Fruit fly (Drosophila melanogaster) whole organism, embryonic: ENCODE data around the gene LSm3.

Experiments
- B-H1 ChIP-seq: fragments of 200-800 bp; sonication (Bioruptor generic); IDR thresholded peaks from 3 replicates; pipeline ENCODE4 v1.3.6; 2022; ENCODE audit warnings: missing biosample characterization, missing genetic modification characterization
- CG10209 ChIP-seq: fragments of 200-800 bp; sonication (Bioruptor generic); optimal IDR thresholded peaks from 3 replicates; lab custom pipeline; 2017; ENCODE audit warnings: missing biosample characterization, mild to moderate bottlenecking, missing genetic modification characterization, missing genetic modification reagents
- CG1024 ChIP-seq: fragments of 200-800 bp; sonication (Bioruptor generic); IDR thresholded peaks from 2 replicates; pipeline ENCODE4 v1.3.6; 2022; ENCODE audit warnings: missing biosample characterization, missing genetic modification characterization
- CG10462 ChIP-seq: fragments of 200-800 bp; sonication (Bioruptor generic); optimal IDR thresholded peaks from 2 replicates; lab custom pipeline; 2016; ENCODE audit warnings: missing biosample characterization, missing genetic modification characterization
- CG10959 ChIP-seq: fragments of 200-800 bp; sonication (Bioruptor generic); IDR thresholded peaks from 2 replicates; pipeline ENCODE4 v1.3.6; 2022; ENCODE audit warnings: missing biosample characterization, missing genetic modification characterization
- CG12104 ChIP-seq: fragments of 200-800 bp; sonication (Bioruptor generic); optimal IDR thresholded peaks from 3 replicates; lab custom pipeline; 2016; ENCODE audit warnings: missing biosample characterization, missing genetic modification characterization
- CG15696 ChIP-seq: fragments of 200-800 bp; sonication (Bioruptor generic); optimal IDR thresholded peaks from 2 replicates; lab custom pipeline; 2019; ENCODE audit warnings: missing biosample characterization, mild to moderate bottlenecking, missing genetic modification characterization, moderate library complexity
- CG18599 ChIP-seq: fragments of 200-800 bp; sonication (Bioruptor generic); optimal IDR thresholded peaks from 3 replicates; lab custom pipeline; 2017; ENCODE audit warnings: missing biosample characterization, missing genetic modification characterization, mild to moderate bottlenecking, moderate library complexity, missing genetic modification reagents
- CG2678 ChIP-seq: fragments of 200-800 bp; sonication (Bioruptor generic); optimal IDR thresholded peaks from 3 replicates; lab custom pipeline; 2019; ENCODE audit warnings: missing biosample characterization, mild to moderate bottlenecking, missing genetic modification characterization, moderate library complexity
- CG30020 ChIP-seq: fragments of 200-800 bp; optimal IDR thresholded peaks from 2 replicates; lab custom pipeline; 2019; ENCODE audit warnings: missing biosample characterization, mild to moderate bottlenecking, missing genetic modification characterization, moderate library complexity
- CG34224 ChIP-seq: fragments of 200-800 bp; sonication (Bioruptor generic); IDR thresholded peaks from 3 replicates; pipeline ENCODE4 v1.3.6; 2022; ENCODE audit warnings: missing biosample characterization, missing genetic modification characterization; ENCODE audit not compliant: partially characterized antibody
- CG4424 ChIP-seq: fragments of 200-800 bp; sonication (Bioruptor generic); optimal IDR thresholded peaks from 3 replicates; lab custom pipeline; 2016; ENCODE audit warnings: missing biosample characterization, missing genetic modification characterization
- CG4854 ChIP-seq: fragments of 200-800 bp; sonication (Bioruptor generic); optimal IDR thresholded peaks from 2 replicates; lab custom pipeline; 2016; ENCODE audit warnings: missing biosample characterization, missing genetic modification characterization, inconsistent platforms
- CG6175 ChIP-seq: fragments of 200-800 bp; sonication (Bioruptor generic); IDR thresholded peaks from 3 replicates; pipeline ENCODE4 v1.3.6; 2022; ENCODE audit warnings: missing biosample characterization, missing genetic modification characterization
- CG6765 ChIP-seq: fragments of 200-800 bp; sonication (Bioruptor generic); optimal IDR thresholded peaks from 3 replicates; lab custom pipeline; 2017; ENCODE audit warnings: missing biosample characterization, mild to moderate bottlenecking, missing genetic modification characterization
- CG7357 ChIP-seq: fragments of 200-800 bp; sonication (Bioruptor generic); IDR thresholded peaks from 3 replicates; pipeline ENCODE4 v1.3.6; 2022; ENCODE audit warnings: missing biosample characterization, missing genetic modification characterization
- CG8281 ChIP-seq: fragments of 200-800 bp; sonication (Bioruptor generic); optimal IDR thresholded peaks from 2 replicates; lab custom pipeline; 2018; ENCODE audit warnings: missing biosample characterization, mild to moderate bottlenecking, missing genetic modification characterization, moderate library complexity
- CG9609 ChIP-seq: fragments of 200-800 bp; sonication (Bioruptor generic); optimal IDR thresholded peaks from 3 replicates; lab custom pipeline; 2016; ENCODE audit warnings: missing biosample characterization, missing genetic modification characterization
- CHES-1-like ChIP-seq: fragments of 200-800 bp; sonication (Bioruptor generic); optimal IDR thresholded peaks from 2 replicates; lab custom pipeline; 2016; ENCODE audit warnings: missing biosample characterization, missing genetic modification characterization
- Chrac-16 ChIP-seq: fragments of 200-800 bp; sonication (Bioruptor generic); optimal IDR thresholded peaks from 3 replicates; lab custom pipeline; 2016; ENCODE audit warnings: missing biosample characterization, missing genetic modification characterization
- Doc3 ChIP-seq: fragments of 200-800 bp; sonication (Bioruptor generic); IDR thresholded peaks from 3 replicates; pipeline ENCODE4 v1.3.6; 2022; ENCODE audit warnings: missing biosample characterization, missing genetic modification characterization; ENCODE audit not compliant: partially characterized antibody
- Fer1 ChIP-seq: fragments of 200-800 bp; sonication (Bioruptor generic); optimal IDR thresholded peaks from 2 replicates; lab custom pipeline; 2017; ENCODE audit warnings: missing biosample characterization, mild to moderate bottlenecking, missing genetic modification characterization
- H15 ChIP-seq: fragments of 200-800 bp; sonication (Bioruptor generic); IDR thresholded peaks from 3 replicates; pipeline ENCODE4 v1.3.6; 2022; ENCODE audit warnings: missing biosample characterization, missing genetic modification characterization
- Hr39 ChIP-seq: fragments of >200 bp; optimal IDR thresholded peaks from 2 replicates; lab custom pipeline; 2017
- Hr78 ChIP-seq, 2 experiments: fragments of 200-800 bp in 1 of 2; fragments of >200 bp in 1 of 2; sonication (Bioruptor generic) in 1 of 2; optimal IDR thresholded peaks; 2 replicates each; lab custom pipeline; 2017 to 2019; ENCODE audit warnings: missing biosample characterization in 2 of 2, missing genetic modification characterization in 2 of 2, mild to moderate bottlenecking in 1 of 2, moderate library complexity in 1 of 2
- Jarid2 ChIP-seq: fragments of 200-800 bp; sonication (Bioruptor generic); optimal IDR thresholded peaks from 3 replicates; lab custom pipeline; 2017; ENCODE audit warnings: mild to moderate bottlenecking, missing biosample characterization, missing genetic modification reagents, missing genetic modification characterization
- Med ChIP-seq: fragments of 200-800 bp; sonication (Bioruptor generic); peaks from one replicate; lab custom pipeline; 2016; ENCODE audit warnings: missing biosample characterization, missing genetic modification characterization, mild to moderate bottlenecking, inconsistent platforms, moderate library complexity
- Nf-YC ChIP-seq: fragments of 200-800 bp; optimal IDR thresholded peaks from 3 replicates; lab custom pipeline; 2019; ENCODE audit warnings: missing biosample characterization, mild to moderate bottlenecking, missing genetic modification characterization, moderate library complexity
- Poxn ChIP-seq: fragments of 200-800 bp; sonication (Bioruptor generic); IDR thresholded peaks from 2 replicates; pipeline ENCODE4 v1.3.6; 2022; ENCODE audit warnings: missing biosample characterization, missing genetic modification characterization
- Rx ChIP-seq: fragments of 200-800 bp; sonication (Bioruptor generic); IDR thresholded peaks from 2 replicates; pipeline ENCODE4 v1.3.6; 2022; ENCODE audit warnings: missing biosample characterization, missing genetic modification characterization
- Sox100B ChIP-seq: fragments of 200-800 bp; sonication (Bioruptor generic); optimal IDR thresholded peaks from 3 replicates; lab custom pipeline; 2018; ENCODE audit warnings: missing biosample characterization, mild to moderate bottlenecking, missing genetic modification characterization
- Sry-δ ChIP-seq: fragments of 200-800 bp; sonication (Bioruptor generic); optimal IDR thresholded peaks from 2 replicates; lab custom pipeline; 2016; ENCODE audit warnings: missing biosample characterization, missing genetic modification characterization
- Ssrp ChIP-seq: fragments of 200-800 bp; sonication (Bioruptor generic); optimal IDR thresholded peaks from 2 replicates; lab custom pipeline; 2018; ENCODE audit warnings: missing biosample characterization, mild to moderate bottlenecking, missing genetic modification characterization, moderate library complexity
- ab ChIP-seq: fragments of 200-800 bp; sonication (Bioruptor generic); optimal IDR thresholded peaks from 2 replicates; lab custom pipeline; 2016; ENCODE audit warnings: missing biosample characterization, missing genetic modification characterization
- cad ChIP-seq: fragments of >200 bp; optimal IDR thresholded peaks from 2 replicates; lab custom pipeline; 2017; ENCODE audit warnings: missing biosample characterization, missing genetic modification characterization
- chif ChIP-seq, 2 experiments: fragments of 200-800 bp; sonication (Bioruptor generic); optimal IDR thresholded peaks; 3 replicates each; lab custom pipeline; 2016; ENCODE audit warnings: missing biosample characterization in 2 of 2, missing genetic modification characterization in 2 of 2
- exex ChIP-seq: fragments of 200-800 bp; sonication (Bioruptor generic); optimal IDR thresholded peaks from 4 replicates; lab custom pipeline; 2018; ENCODE audit warnings: missing biosample characterization, mild to moderate bottlenecking, missing genetic modification characterization, moderate library complexity
- gsb ChIP-seq: fragments of 200-800 bp; sonication (Bioruptor generic); IDR thresholded peaks from 2 replicates; pipeline ENCODE4 v1.3.6; 2022; ENCODE audit warnings: missing biosample characterization, missing genetic modification characterization
- h ChIP-seq: fragments of >200 bp; optimal IDR thresholded peaks from 2 replicates; lab custom pipeline; 2017
- jing ChIP-seq: fragments of 200-800 bp; sonication (Bioruptor generic); optimal IDR thresholded peaks from 2 replicates; lab custom pipeline; 2018; ENCODE audit warnings: missing biosample characterization, mild to moderate bottlenecking, missing genetic modification characterization
- lmd ChIP-seq: fragments of 200-800 bp; sonication (Bioruptor generic); IDR thresholded peaks from 2 replicates; pipeline ENCODE4 v1.3.6; 2022; ENCODE audit warnings: missing biosample characterization, missing genetic modification characterization
- luna ChIP-seq: fragments of 200-800 bp; sonication (Bioruptor generic); optimal IDR thresholded peaks from 2 replicates; lab custom pipeline; 2016; ENCODE audit warnings: missing biosample characterization, missing genetic modification characterization
- pb ChIP-seq: fragments of 200-800 bp; sonication (Bioruptor generic); optimal IDR thresholded peaks from 3 replicates; lab custom pipeline; 2016; ENCODE audit warnings: missing biosample characterization, missing genetic modification characterization
- pita ChIP-seq: fragments of 200-800 bp; sonication (Bioruptor generic); optimal IDR thresholded peaks from 2 replicates; lab custom pipeline; 2017; ENCODE audit warnings: missing biosample characterization, mild to moderate bottlenecking, missing genetic modification characterization
- psq ChIP-seq: fragments of 200-800 bp; sonication (Bioruptor generic); optimal IDR thresholded peaks from 2 replicates; lab custom pipeline; 2017; ENCODE audit warnings: missing biosample characterization, missing genetic modification characterization
- shn ChIP-seq: fragments of 200-800 bp; sonication (Bioruptor generic); optimal IDR thresholded peaks from 3 replicates; lab custom pipeline; 2016; ENCODE audit warnings: missing biosample characterization, missing genetic modification characterization
- trem ChIP-seq: fragments of 200-800 bp; optimal IDR thresholded peaks from 3 replicates; lab custom pipeline; 2019; ENCODE audit warnings: missing biosample characterization, mild to moderate bottlenecking, missing genetic modification characterization, moderate library complexity
- tx ChIP-seq: fragments of 200-800 bp; sonication (Bioruptor generic); optimal IDR thresholded peaks from 2 replicates; lab custom pipeline; 2016; ENCODE audit warnings: missing biosample characterization, missing genetic modification characterization
- usp ChIP-seq: fragments of >200 bp; optimal IDR thresholded peaks from 2 replicates; lab custom pipeline; 2017; ENCODE audit warnings: missing biosample characterization, missing genetic modification characterization
- vvl ChIP-seq: fragments of 200-800 bp; sonication (Bioruptor generic); IDR thresholded peaks from 2 replicates; pipeline ENCODE4 v1.3.6; 2022; ENCODE audit warnings: missing biosample characterization, missing genetic modification characterization
- z ChIP-seq: fragments of 200-800 bp; sonication (Bioruptor generic); IDR thresholded peaks from 3 replicates; pipeline ENCODE4 v1.3.6; 2022; ENCODE audit warnings: missing biosample characterization, missing genetic modification characterization
- zen2 ChIP-seq: fragments of 200-800 bp; sonication (Bioruptor generic); IDR thresholded peaks from 3 replicates; pipeline ENCODE4 v1.3.6; 2022; ENCODE audit warnings: missing biosample characterization, missing genetic modification characterization; ENCODE audit not compliant: partially characterized antibody

LSm3 gene

DNA sequence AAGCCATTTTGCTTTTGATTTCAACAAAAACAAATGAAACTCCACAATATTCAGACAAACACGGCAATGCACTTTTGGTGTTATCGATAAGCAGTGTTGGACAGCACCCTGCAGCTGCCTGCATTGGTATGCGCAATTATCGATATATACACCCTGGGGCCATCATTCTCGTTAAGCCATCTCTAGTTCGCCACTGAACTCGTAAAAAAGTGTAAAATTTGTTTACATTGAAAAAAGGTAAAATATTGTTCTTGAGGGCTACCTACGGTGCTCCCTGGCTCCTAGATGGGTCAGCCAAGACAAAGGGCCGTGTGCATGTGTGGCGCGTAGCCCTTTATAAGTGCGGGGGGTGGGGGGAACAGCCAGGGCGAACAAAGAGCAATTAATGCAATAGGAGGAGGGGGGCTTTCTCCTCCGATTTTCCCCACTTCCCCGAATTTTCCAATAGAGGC is 9.6 kb upstream of the LSm3 start, which contains the start of the genes CG13603 and CG5902 (continued):
- TF ChIP-seq vvl (GFP tag; lab: Robert Waterston, UW) (peak; percentile 65; the same call in 1 of the 2 replicates), zen2 (GFP tag; lab: Robert Waterston, UW) (peak; percentile 77), gsb (GFP tag; lab: Robert Waterston, UW) (no peak), Sox100B (no peak), CG30020 (tag; lab: Kevin White, UChicago) (peak; percentile 40), Hr78 (GFP tag; optimal IDR thresholded peaks at IDR 0.05; lab: Kevin White, UChicago) (no peak), CG2678 (no peak), ab (GFP tag; lab: Kevin White, UChicago) (no peak), H15 (no peak), CG18599 (GFP tag; lab: Kevin White, UChicago) (peak; percentile 39), jing (no peak), CG4854 (GFP tag; lab: Kevin White, UChicago) (peak; percentile 44), CHES-1-like (peak; percentile 83), trem (tag; lab: Kevin White, UChicago) (peak; percentile 34), Med (GFP tag; lab: Kevin White, UChicago) (peak; percentile 91), Fer1 (GFP tag; lab: Kevin White, UChicago) (no peak), Hr39 (lab: Kevin White, UChicago) (no peak), lmd (peak; percentile 27), usp (no peak), Doc3 (GFP tag; lab: Robert Waterston, UW) (peak; percentile 66), Rx (GFP tag; lab: Robert Waterston, UW) (no peak), z (GFP tag; lab: Robert Waterston, UW) (no peak), pita (GFP tag; lab: Kevin White, UChicago) (no peak), luna (no peak), Ssrp (tag; lab: Kevin White, UChicago) (no peak), shn (GFP tag; lab: Kevin White, UChicago) (peak; percentile 47), tx (GFP tag; lab: Kevin White, UChicago) (peak; percentile 26), CG12104 (GFP tag; lab: Kevin White, UChicago) (no peak), CG10209 (GFP tag; lab: Kevin White, UChicago) (no peak), pb (peak; percentile 40), chif (GFP tag; optimal IDR thresholded peaks at IDR 0.05; lab: Kevin White, UChicago) (peak in 1 of 2 experiments; percentile 35), CG8281 (no peak), B-H1 (GFP tag; lab: Robert Waterston, UW) (no peak), CG6175 (GFP tag; lab: Robert Waterston, UW) (no peak), Jarid2 (GFP tag; lab: Kevin White, UChicago) (no peak), CG10462 (GFP tag; lab: Kevin White, UChicago) (no peak), exex (tag; lab: Kevin White, UChicago) (no peak), CG6765 (GFP tag; lab: Kevin White, UChicago) (no peak), CG1024 (GFP tag; lab: Robert Waterston, UW) (no peak), Chrac-16 (peak; percentile 50), Nf-YC (tag; lab: Kevin White, UChicago) (no peak), CG10959 (GFP tag; lab: Robert Waterston, UW) (no peak), Poxn (GFP tag; lab: Robert Waterston, UW) (no peak), CG7357 (no peak), CG34224 (peak; percentile 71; the same call in 2 of the 3 replicates), h (no peak), psq (no peak), Sry-δ (GFP tag; lab: Kevin White, UChicago) (peak; percentile 98), CG9609 (GFP tag; lab: Kevin White, UChicago) (peak; percentile 38), CG4424 (GFP tag; lab: Kevin White, UChicago) (peak; percentile 57), CG15696 (tag; lab: Kevin White, UChicago) (no peak), cad (GFP tag; lab: Kevin White, UChicago) (no peak)
